Worm (Caenorhabditis elegans): ENCODE measurements around the gene wht-2.

DNA sequence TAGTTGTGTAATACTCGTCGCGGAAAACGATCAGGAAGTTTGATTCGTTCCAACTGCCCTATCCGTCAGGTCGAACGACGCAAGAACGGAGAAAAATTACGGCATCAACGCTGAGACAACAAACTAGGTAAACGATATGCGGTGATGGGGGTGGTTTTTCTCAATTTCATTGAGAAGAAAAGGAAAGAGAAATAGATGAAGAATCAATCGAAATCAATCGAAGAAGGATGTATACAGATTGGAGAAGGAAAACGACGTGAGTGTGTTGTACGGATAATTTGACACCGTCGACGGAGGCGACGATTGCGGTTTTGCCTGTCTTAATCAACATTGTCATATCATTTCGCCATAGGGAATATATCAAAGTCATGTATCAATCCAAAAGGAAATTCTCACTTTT, 23.7 kb downstream of the wht-2 start:
- no peak for TF ChIP-seq him-1 (tag; optimal IDR thresholded peaks at IDR 0.05)
- no peak for TF ChIP-seq dao-5 (tag; optimal IDR thresholded peaks at IDR 0.05)
- no peak for TF ChIP-seq W03F9.2 (tag; optimal IDR thresholded peaks at IDR 0.05)
